Worm (Caenorhabditis elegans) whole organism, late embryonic: ENCODE results near the gene kvs-4.
A peak's percentile ranks its signal among the peaks of the same experiment; 100 is the strongest.

Experiments used
- C08G9.2 ChIP-seq: sonication (generic microtip); optimal IDR thresholded peaks from 2 replicates; lab custom pipeline; 2016; ENCODE audit warnings: mild to moderate bottlenecking, missing genetic modification characterization, moderate library complexity, missing compliant biosample characterization
- F13H6.1 ChIP-seq: sonication (generic microtip); optimal IDR thresholded peaks from 2 replicates; lab custom pipeline; 2016; ENCODE audit warnings: missing genetic modification characterization, missing compliant biosample characterization
- K02D7.2 ChIP-seq: sonication (generic microtip); optimal IDR thresholded peaks from 2 replicates; lab custom pipeline; 2017; ENCODE audit warnings: mild to moderate bottlenecking, missing genetic modification characterization, missing compliant biosample characterization
- K09A11.1 ChIP-seq: sonication (generic microtip); optimal IDR thresholded peaks from 2 replicates; lab custom pipeline; 2017; ENCODE audit warnings: antibody characterized with exemption, mild to moderate bottlenecking, missing genetic modification characterization, missing compliant biosample characterization; ENCODE audit not compliant: insufficient read depth
- T23F11.4 ChIP-seq: fragments of 200-800 bp; sonication (Bioruptor generic); optimal IDR thresholded peaks from 2 replicates; lab custom pipeline; 2018; ENCODE audit warnings: mild to moderate bottlenecking, missing genetic modification characterization, missing compliant biosample characterization
- ahr-1 ChIP-seq: sonication (generic microtip); optimal IDR thresholded peaks from 2 replicates; lab custom pipeline; 2016; ENCODE audit warnings: missing genetic modification characterization, missing compliant biosample characterization
- ama-1 ChIP-seq: fragments of 150-350 bp; optimal IDR thresholded peaks from 2 replicates; lab custom pipeline; 2014
- ceh-14 ChIP-seq: sonication (generic microtip); optimal IDR thresholded peaks from 2 replicates; lab custom pipeline; 2016; ENCODE audit warnings: missing genotype, missing genetic modification characterization, missing compliant biosample characterization
- ceh-18 ChIP-seq: sonication (generic microtip); optimal IDR thresholded peaks from 2 replicates; lab custom pipeline; 2016; ENCODE audit warnings: missing genetic modification characterization, missing compliant biosample characterization
- ceh-19 ChIP-seq: fragments of 200-800 bp; sonication (Bioruptor generic); optimal IDR thresholded peaks from 2 replicates; lab custom pipeline; 2018; ENCODE audit warnings: mild to moderate bottlenecking, missing genetic modification characterization, missing compliant biosample characterization
- ceh-2 ChIP-seq: sonication (generic microtip); optimal IDR thresholded peaks from 2 replicates; lab custom pipeline; 2016; ENCODE audit warnings: missing genotype, missing genetic modification characterization, missing compliant biosample characterization
- ceh-22 ChIP-seq: sonication (generic microtip); optimal IDR thresholded peaks from 2 replicates; lab custom pipeline; 2017; ENCODE audit warnings: missing biosample characterization, missing genetic modification characterization
- ceh-24 ChIP-seq: sonication (generic microtip); optimal IDR thresholded peaks from 2 replicates; lab custom pipeline; 2016; ENCODE audit warnings: mild to moderate bottlenecking, missing genetic modification characterization, missing compliant biosample characterization
- ceh-31 ChIP-seq: sonication (generic microtip); optimal IDR thresholded peaks from 2 replicates; lab custom pipeline; 2016; ENCODE audit warnings: missing genetic modification characterization, missing compliant biosample characterization
- ceh-34 ChIP-seq: sonication (generic microtip); optimal IDR thresholded peaks from 2 replicates; lab custom pipeline; 2016; ENCODE audit warnings: mild to moderate bottlenecking, missing genetic modification characterization, missing compliant biosample characterization
- ceh-45 ChIP-seq: fragments of 200-800 bp; sonication (Bioruptor generic); IDR thresholded peaks from 2 replicates; pipeline ENCODE4 v1.3.6; 2022; ENCODE audit warnings: missing genetic modification reagents, missing genetic modification characterization, missing compliant biosample characterization
- ceh-48 ChIP-seq: sonication (generic microtip); optimal IDR thresholded peaks from 2 replicates; lab custom pipeline; 2016; ENCODE audit warnings: missing genetic modification characterization, inconsistent platforms, missing compliant biosample characterization
- ceh-6 ChIP-seq: fragments of 200-800 bp; sonication (Bioruptor generic); optimal IDR thresholded peaks from 2 replicates; lab custom pipeline; 2018; ENCODE audit warnings: mild to moderate bottlenecking, missing genetic modification characterization, missing compliant biosample characterization
- ceh-9 ChIP-seq: sonication (generic microtip); optimal IDR thresholded peaks from 2 replicates; lab custom pipeline; 2016; ENCODE audit warnings: mild to moderate bottlenecking, missing genetic modification characterization, inconsistent platforms, missing compliant biosample characterization
- che-1 ChIP-seq: sonication (generic microtip); optimal IDR thresholded peaks from 2 replicates; lab custom pipeline; 2016; ENCODE audit warnings: mild to moderate bottlenecking, missing genetic modification characterization, missing compliant biosample characterization
- dve-1 ChIP-seq: sonication (generic microtip); optimal IDR thresholded peaks from 2 replicates; lab custom pipeline; 2017; ENCODE audit warnings: antibody characterized with exemption, mild to moderate bottlenecking, missing genetic modification characterization, missing compliant biosample characterization
- elt-2 ChIP-seq: sonication (generic microtip); optimal IDR thresholded peaks from 2 replicates; lab custom pipeline; 2016; ENCODE audit warnings: missing genetic modification reagents, missing genetic modification characterization, missing compliant biosample characterization
- elt-4 ChIP-seq: sonication (generic microtip); optimal IDR thresholded peaks from 2 replicates; lab custom pipeline; 2016; ENCODE audit warnings: missing genetic modification characterization, missing compliant biosample characterization
- eyg-1 ChIP-seq: sonication (generic microtip); optimal IDR thresholded peaks from 2 replicates; lab custom pipeline; 2016; ENCODE audit warnings: missing genotype, missing genetic modification characterization, missing compliant biosample characterization
- fax-1 ChIP-seq: sonication (generic microtip); optimal IDR thresholded peaks from 2 replicates; lab custom pipeline; 2016; ENCODE audit warnings: missing genotype, missing genetic modification characterization, missing compliant biosample characterization
- fkh-6 ChIP-seq: sonication (generic microtip); optimal IDR thresholded peaks from 2 replicates; lab custom pipeline; 2016; ENCODE audit warnings: missing genetic modification characterization, missing compliant biosample characterization
- hlh-13 ChIP-seq: fragments of 200-800 bp; sonication (Bioruptor generic); optimal IDR thresholded peaks from 2 replicates; lab custom pipeline; 2018; ENCODE audit warnings: mild to moderate bottlenecking, missing genetic modification characterization, missing compliant biosample characterization
- hlh-30 ChIP-seq: sonication (generic microtip); optimal IDR thresholded peaks from 2 replicates; lab custom pipeline; 2017; ENCODE audit warnings: antibody characterized with exemption, missing genetic modification characterization, missing compliant biosample characterization; ENCODE audit not compliant: insufficient read depth
- hlh-6 ChIP-seq: sonication (generic microtip); optimal IDR thresholded peaks from 2 replicates; lab custom pipeline; 2016; ENCODE audit warnings: missing genotype, missing genetic modification characterization, missing compliant biosample characterization
- hlh-8 ChIP-seq: sonication (generic microtip); optimal IDR thresholded peaks from 2 replicates; lab custom pipeline; 2016; ENCODE audit warnings: missing genotype, missing genetic modification characterization, missing compliant biosample characterization
- lin-11 ChIP-seq: fragments of 200-800 bp; sonication (Bioruptor generic); optimal IDR thresholded peaks from 2 replicates; lab custom pipeline; 2018; ENCODE audit warnings: mild to moderate bottlenecking, missing genetic modification characterization, missing compliant biosample characterization
- madf-2 ChIP-seq: sonication (generic microtip); optimal IDR thresholded peaks from 2 replicates; lab custom pipeline; 2017; ENCODE audit warnings: missing genetic modification characterization, missing compliant biosample characterization
- mec-3 ChIP-seq: sonication (generic microtip); optimal IDR thresholded peaks from 2 replicates; lab custom pipeline; 2016; ENCODE audit warnings: borderline replicate concordance, missing genetic modification characterization, missing compliant biosample characterization
- nfya-1 ChIP-seq: sonication (generic microtip); optimal IDR thresholded peaks from 2 replicates; lab custom pipeline; 2017; ENCODE audit warnings: missing genetic modification characterization, mild to moderate bottlenecking, missing compliant biosample characterization, antibody characterized with exemption, moderate library complexity
- nhr-11 ChIP-seq: fragments of 150-350 bp; optimal IDR thresholded peaks from 2 replicates; lab custom pipeline; 2014; ENCODE audit warnings: missing biosample characterization, missing genetic modification characterization
- odd-2 ChIP-seq: sonication (generic microtip); optimal IDR thresholded peaks from 2 replicates; lab custom pipeline; 2017; ENCODE audit warnings: antibody characterized with exemption, mild to moderate bottlenecking, missing genetic modification characterization, missing compliant biosample characterization
- pat-9 ChIP-seq: fragments of 200-800 bp; sonication (Bioruptor generic); optimal IDR thresholded peaks from 2 replicates; lab custom pipeline; 2018; ENCODE audit warnings: mild to moderate bottlenecking, missing genetic modification characterization, moderate library complexity, missing compliant biosample characterization
- pax-1 ChIP-seq: fragments of 150-350 bp; optimal IDR thresholded peaks from 2 replicates; lab custom pipeline; 2014; ENCODE audit warnings: missing biosample characterization, missing genetic modification characterization
- pha-2 ChIP-seq: sonication (generic microtip); optimal IDR thresholded peaks from 2 replicates; lab custom pipeline; 2017; ENCODE audit warnings: mild to moderate bottlenecking, missing genetic modification characterization, missing compliant biosample characterization
- pqm-1 ChIP-seq: sonication (generic microtip); optimal IDR thresholded peaks from 2 replicates; lab custom pipeline; 2016; ENCODE audit warnings: missing genetic modification characterization, missing compliant biosample characterization
- sdc-2 ChIP-seq: sonication (generic microtip); optimal IDR thresholded peaks from 2 replicates; lab custom pipeline; 2016; ENCODE audit warnings: missing genotype, missing genetic modification characterization, missing compliant biosample characterization
- sox-2 ChIP-seq: fragments of 200-800 bp; sonication (Bioruptor generic); IDR thresholded peaks from 2 replicates; pipeline ENCODE4 v1.3.6; 2022; ENCODE audit warnings: missing genetic modification reagents, missing genetic modification characterization, missing compliant biosample characterization
- sox-4 ChIP-seq: sonication (generic microtip); optimal IDR thresholded peaks from 2 replicates; lab custom pipeline; 2017; ENCODE audit warnings: mild to moderate bottlenecking, missing genetic modification characterization, inconsistent platforms, missing compliant biosample characterization
- syd-9 ChIP-seq: sonication (generic microtip); optimal IDR thresholded peaks from 2 replicates; lab custom pipeline; 2016; ENCODE audit warnings: mild to moderate bottlenecking, missing genetic modification characterization, moderate library complexity, missing compliant biosample characterization
- tbx-2 ChIP-seq: sonication (generic microtip); optimal IDR thresholded peaks from 2 replicates; lab custom pipeline; 2016; ENCODE audit warnings: missing genetic modification characterization, missing compliant biosample characterization
- tbx-7 ChIP-seq: sonication (generic microtip); optimal IDR thresholded peaks from 2 replicates; lab custom pipeline; 2016; ENCODE audit warnings: missing genotype, missing genetic modification characterization, missing compliant biosample characterization
- ttx-3 ChIP-seq: sonication (generic microtip); optimal IDR thresholded peaks from 2 replicates; lab custom pipeline; 2016; ENCODE audit warnings: missing genetic modification reagents, missing genetic modification characterization, missing compliant biosample characterization
- unc-3 ChIP-seq, 2 experiments: fragments of 200-800 bp in 1 of 2; sonication (Bioruptor generic) in 1 of 2; sonication (generic microtip) in 1 of 2; conservative IDR thresholded peaks in 1 of 2; optimal IDR thresholded peaks in 1 of 2; 2 replicates each; pipeline versions ENCODE4 v1.3.6 to Lab custom; 2016 to 2022; ENCODE audit warnings: missing compliant biosample characterization in 2 of 2, missing genetic modification characterization in 2 of 2, missing genetic modification reagents in 1 of 2
- unc-42 ChIP-seq: sonication (generic microtip); optimal IDR thresholded peaks from 2 replicates; lab custom pipeline; 2016; ENCODE audit warnings: missing genotype, missing genetic modification characterization, missing compliant biosample characterization
- unc-55 ChIP-seq: sonication (generic microtip); optimal IDR thresholded peaks from 2 replicates; lab custom pipeline; 2017; ENCODE audit warnings: missing biosample characterization, missing genetic modification reagents, missing genetic modification characterization
- unc-86 ChIP-seq: sonication (generic microtip); optimal IDR thresholded peaks from 2 replicates; lab custom pipeline; 2016; ENCODE audit warnings: missing genetic modification characterization, missing compliant biosample characterization
- zip-5 ChIP-seq: sonication (generic microtip); optimal IDR thresholded peaks from 2 replicates; lab custom pipeline; 2016; ENCODE audit warnings: missing genetic modification characterization, missing compliant biosample characterization

kvs-4 gene

ce11 chrIII:11007552-11008272 lies 4.7 kb upstream of the kvs-4 start, which contains the start of the genes fipr-17 and Y48A6B.3:
TSS of gene fipr-17 (minus strand) at chrIII:11007602.
TSS of gene Y48A6B.3 (plus strand) at chrIII:11008222.
- TF ChIP-seq ttx-3 (tag; lab: Kevin White, UChicago): peak; percentile 2
- TF ChIP-seq nfya-1 (tag; lab: Kevin White, UChicago): peak; percentile 80
- no peak for TF ChIP-seq fax-1 (tag; lab: Kevin White, UChicago)
- peak; percentile 60 for TF ChIP-seq ceh-48 (tag; lab: Kevin White, UChicago)
- TF ChIP-seq ceh-34 (tag; lab: Kevin White, UChicago): peak; percentile 38
- peak; percentile 12 for TF ChIP-seq hlh-30 (tag; lab: Kevin White, UChicago)
- TF ChIP-seq nhr-11 (tag; lab: Kevin White, UChicago): no peak
- no peak for TF ChIP-seq hlh-6
- no peak for TF ChIP-seq ceh-19 (GFP tag; lab: Kevin White, UChicago)
- no peak for TF ChIP-seq F13H6.1 (tag; lab: Kevin White, UChicago)
- no peak for TF ChIP-seq syd-9 (tag; lab: Kevin White, UChicago)
- no peak for TF ChIP-seq che-1
- no peak for TF ChIP-seq fkh-6 (tag; lab: Kevin White, UChicago)
- no peak for TF ChIP-seq hlh-13 (GFP tag; lab: Kevin White, UChicago)
- TF ChIP-seq sox-4 (tag; lab: Kevin White, UChicago): no peak
- TF ChIP-seq hlh-8 (tag; lab: Kevin White, UChicago): no peak
- TF ChIP-seq tbx-2 (tag; lab: Kevin White, UChicago): peak; percentile 21
- no peak for TF ChIP-seq pqm-1
- TF ChIP-seq pax-1 (tag; lab: Kevin White, UChicago): no peak
- no peak for TF ChIP-seq sox-2 (GFP tag; lab: Robert Waterston, UW)
- no peak for TF ChIP-seq ceh-14 (tag; lab: Kevin White, UChicago)
- TF ChIP-seq eyg-1 (tag; lab: Kevin White, UChicago): no peak
- TF ChIP-seq ceh-31 (tag; lab: Kevin White, UChicago): peak; percentile 63
- TF ChIP-seq sdc-2: no peak
- TF ChIP-seq ceh-45 (GFP tag; lab: Robert Waterston, UW): no peak
- TF ChIP-seq unc-55 (GFP tag; lab: Kevin White, UChicago): peak; percentile 39
- no peak for TF ChIP-seq K09A11.1 (tag; lab: Kevin White, UChicago)
- TF ChIP-seq madf-2: no peak
- TF ChIP-seq T23F11.4: no peak
- TF ChIP-seq K02D7.2 (tag; lab: Kevin White, UChicago): no peak
- no peak for TF ChIP-seq ceh-6 (GFP tag; lab: Kevin White, UChicago)
- no peak for TF ChIP-seq ceh-24 (tag; lab: Kevin White, UChicago)
- no peak for TF ChIP-seq lin-11 (tag; lab: Kevin White, UChicago)
- TF ChIP-seq pat-9 (tag; lab: Kevin White, UChicago): no peak
- TF ChIP-seq ahr-1 (tag; lab: Kevin White, UChicago): no peak
- no peak for TF ChIP-seq ceh-22 (tag; lab: Kevin White, UChicago)
- no peak for TF ChIP-seq ceh-2 (tag; lab: Kevin White, UChicago)
- no peak for TF ChIP-seq pha-2 (tag; lab: Kevin White, UChicago)
- TF ChIP-seq unc-3 (GFP tag; conservative IDR thresholded peaks at IDR 0.05; lab: Robert Waterston, UW): no peak
- TF ChIP-seq unc-3 (tag; optimal IDR thresholded peaks at IDR 0.05; lab: Kevin White, UChicago): no peak
- no peak for TF ChIP-seq ceh-9
- peak; percentile 9 for TF ChIP-seq ceh-18 (tag; lab: Kevin White, UChicago)
- TF ChIP-seq ama-1 (lab: Kevin White, UChicago): no peak
- TF ChIP-seq tbx-7: no peak
- peak; percentile 49 for TF ChIP-seq elt-2
- TF ChIP-seq unc-42 (tag; lab: Kevin White, UChicago): peak; percentile 68
- no peak for TF ChIP-seq C08G9.2 (tag; lab: Kevin White, UChicago)
- no peak for TF ChIP-seq zip-5 (tag; lab: Kevin White, UChicago)
- TF ChIP-seq dve-1 (tag; lab: Kevin White, UChicago): peak; percentile 54
- TF ChIP-seq unc-86 (tag; lab: Kevin White, UChicago): peak; percentile 26
- no peak for TF ChIP-seq elt-4 (tag; lab: Kevin White, UChicago)
- TF ChIP-seq odd-2 (tag; lab: Kevin White, UChicago): no peak
- no peak for TF ChIP-seq mec-3 (tag; lab: Kevin White, UChicago)
